Fruit fly (Drosophila melanogaster) whole organism, embryonic: ENCODE data around the gene fwe.
A peak's percentile ranks its signal among the peaks of the same experiment; 100 is the strongest.

ENCODE experiments used
- Asciz ChIP-seq: fragments of 200-800 bp; sonication (Bioruptor generic); optimal IDR thresholded peaks from 2 replicates; lab custom pipeline; 2017; ENCODE audit warnings: missing biosample characterization, mild to moderate bottlenecking, missing genetic modification characterization, missing genetic modification reagents
- CG10147 ChIP-seq: fragments of 200-800 bp; sonication (Bioruptor generic); optimal IDR thresholded peaks from 2 replicates; lab custom pipeline; 2019; ENCODE audit warnings: missing biosample characterization, mild to moderate bottlenecking, missing genetic modification characterization, moderate library complexity
- CG10267 ChIP-seq: fragments of 200-800 bp; sonication (Bioruptor generic); optimal IDR thresholded peaks from 2 replicates; lab custom pipeline; 2018; ENCODE audit warnings: missing biosample characterization, mild to moderate bottlenecking, missing genetic modification characterization, moderate library complexity
- CG10366 ChIP-seq: fragments of 200-800 bp; sonication (Bioruptor generic); IDR thresholded peaks from 2 replicates; pipeline ENCODE4 v1.3.6; 2022; ENCODE audit warnings: missing biosample characterization, missing genetic modification characterization
- CG11560 ChIP-seq: fragments of 200-800 bp; sonication (Bioruptor generic); IDR thresholded peaks from 3 replicates; pipeline ENCODE4 v1.3.6; 2022; ENCODE audit warnings: missing biosample characterization, missing genetic modification characterization
- CG11695 ChIP-seq: fragments of 200-800 bp; sonication (Bioruptor generic); IDR thresholded peaks from 3 replicates; pipeline ENCODE4 v1.3.6; 2022; ENCODE audit warnings: missing biosample characterization, missing genetic modification characterization
- CG12236 ChIP-seq: fragments of 200-800 bp; sonication (Bioruptor generic); optimal IDR thresholded peaks from 2 replicates; lab custom pipeline; 2016; ENCODE audit warnings: missing biosample characterization, missing genetic modification characterization
- CG12744 ChIP-seq: fragments of 200-800 bp; sonication (Bioruptor generic); optimal IDR thresholded peaks from 2 replicates; lab custom pipeline; 2016; ENCODE audit warnings: missing biosample characterization, missing genetic modification characterization
- CG12769 ChIP-seq: fragments of 200-800 bp; sonication (Bioruptor generic); optimal IDR thresholded peaks from 2 replicates; lab custom pipeline; 2019; ENCODE audit warnings: missing biosample characterization, mild to moderate bottlenecking, missing genetic modification characterization, moderate library complexity
- CG1602 ChIP-seq: fragments of 200-800 bp; sonication (Bioruptor generic); optimal IDR thresholded peaks from 3 replicates; lab custom pipeline; 2016; ENCODE audit warnings: missing biosample characterization, missing genetic modification characterization
- CG17568 ChIP-seq: fragments of 200-800 bp; sonication (Bioruptor generic); optimal IDR thresholded peaks from 2 replicates; lab custom pipeline; 2018; ENCODE audit warnings: missing biosample characterization, mild to moderate bottlenecking, missing genetic modification characterization, moderate library complexity
- CG17912 ChIP-seq: fragments of 200-800 bp; sonication (Bioruptor generic); optimal IDR thresholded peaks from 2 replicates; lab custom pipeline; 2018; ENCODE audit warnings: missing biosample characterization, mild to moderate bottlenecking, missing genetic modification characterization
- CG2678 ChIP-seq: fragments of 200-800 bp; sonication (Bioruptor generic); optimal IDR thresholded peaks from 3 replicates; lab custom pipeline; 2019; ENCODE audit warnings: missing biosample characterization, mild to moderate bottlenecking, missing genetic modification characterization, moderate library complexity
- CG2875 ChIP-seq: fragments of 200-800 bp; sonication (Bioruptor generic); optimal IDR thresholded peaks from 2 replicates; lab custom pipeline; 2017; ENCODE audit warnings: missing biosample characterization, mild to moderate bottlenecking, missing genetic modification characterization, missing genetic modification reagents
- CG31224 ChIP-seq: fragments of 200-800 bp; sonication (Bioruptor generic); IDR thresholded peaks from 2 replicates; pipeline ENCODE4 v1.3.6; 2022; ENCODE audit warnings: missing biosample characterization, missing genetic modification characterization
- CG31441 ChIP-seq: fragments of 200-800 bp; sonication (Bioruptor generic); IDR thresholded peaks from 2 replicates; pipeline ENCODE4 v1.3.6; 2022; ENCODE audit warnings: missing biosample characterization, missing genetic modification characterization
- CG3281 ChIP-seq: fragments of 200-800 bp; sonication (Bioruptor generic); optimal IDR thresholded peaks from 3 replicates; lab custom pipeline; 2017; ENCODE audit warnings: missing biosample characterization, mild to moderate bottlenecking, missing genetic modification characterization
- CG33557 ChIP-seq: fragments of 200-800 bp; sonication (Bioruptor generic); optimal IDR thresholded peaks from 2 replicates; lab custom pipeline; 2019; ENCODE audit warnings: missing biosample characterization, mild to moderate bottlenecking, missing genetic modification characterization, moderate library complexity
- CG6654 ChIP-seq: fragments of 200-800 bp; sonication (Bioruptor generic); optimal IDR thresholded peaks from 2 replicates; lab custom pipeline; 2017; ENCODE audit warnings: missing biosample characterization, mild to moderate bottlenecking, missing genetic modification characterization
- CG6854 ChIP-seq: fragments of 200-800 bp; sonication (Bioruptor generic); optimal IDR thresholded peaks from 3 replicates; lab custom pipeline; 2017; ENCODE audit warnings: missing biosample characterization, mild to moderate bottlenecking, missing genetic modification characterization
- CG7556 ChIP-seq: fragments of 200-800 bp; sonication (Bioruptor generic); optimal IDR thresholded peaks from 2 replicates; lab custom pipeline; 2017; ENCODE audit warnings: missing biosample characterization, mild to moderate bottlenecking, missing genetic modification characterization
- CG9817 ChIP-seq: fragments of 200-800 bp; sonication (Bioruptor generic); optimal IDR thresholded peaks from 2 replicates; lab custom pipeline; 2018; ENCODE audit warnings: missing biosample characterization, mild to moderate bottlenecking, missing genetic modification characterization, moderate library complexity
- CHES-1-like ChIP-seq: fragments of 200-800 bp; sonication (Bioruptor generic); optimal IDR thresholded peaks from 2 replicates; lab custom pipeline; 2016; ENCODE audit warnings: missing biosample characterization, missing genetic modification characterization
- Elba2 ChIP-seq: fragments of 200-800 bp; sonication (Bioruptor generic); optimal IDR thresholded peaks from 3 replicates; lab custom pipeline; 2016; ENCODE audit warnings: missing biosample characterization, missing genetic modification characterization
- HLH3B ChIP-seq: fragments of 200-800 bp; sonication (Bioruptor generic); IDR thresholded peaks from 2 replicates; pipeline ENCODE4 v1.3.6; 2022; ENCODE audit warnings: missing biosample characterization, missing genetic modification characterization
- Nf-YC ChIP-seq: fragments of 200-800 bp; optimal IDR thresholded peaks from 3 replicates; lab custom pipeline; 2019; ENCODE audit warnings: missing biosample characterization, mild to moderate bottlenecking, missing genetic modification characterization, moderate library complexity
- Sry-β ChIP-seq: fragments of 200-800 bp; sonication (Bioruptor generic); optimal IDR thresholded peaks from 2 replicates; lab custom pipeline; 2018; ENCODE audit warnings: missing biosample characterization, mild to moderate bottlenecking, missing genetic modification characterization, moderate library complexity
- cad ChIP-seq: fragments of >200 bp; optimal IDR thresholded peaks from 2 replicates; lab custom pipeline; 2017; ENCODE audit warnings: missing biosample characterization, missing genetic modification characterization
- dan ChIP-seq: fragments of 200-800 bp; sonication (Bioruptor generic); IDR thresholded peaks from 2 replicates; pipeline ENCODE4 v1.3.6; 2022; ENCODE audit warnings: missing biosample characterization, missing genetic modification characterization
- dm ChIP-seq: fragments of 200-800 bp; sonication (Bioruptor generic); optimal IDR thresholded peaks from 3 replicates; lab custom pipeline; 2016; ENCODE audit warnings: missing biosample characterization, missing genetic modification characterization
- dmrt11E ChIP-seq: fragments of 200-800 bp; sonication (Bioruptor generic); optimal IDR thresholded peaks from 3 replicates; lab custom pipeline; 2018; ENCODE audit warnings: missing biosample characterization, mild to moderate bottlenecking, missing genetic modification characterization, moderate library complexity
- dmrt99B ChIP-seq: fragments of 200-800 bp; sonication (Bioruptor generic); optimal IDR thresholded peaks from 2 replicates; lab custom pipeline; 2018; ENCODE audit warnings: missing biosample characterization, mild to moderate bottlenecking, missing genetic modification characterization, moderate library complexity
- exex ChIP-seq: fragments of 200-800 bp; sonication (Bioruptor generic); optimal IDR thresholded peaks from 4 replicates; lab custom pipeline; 2018; ENCODE audit warnings: missing biosample characterization, mild to moderate bottlenecking, missing genetic modification characterization, moderate library complexity
- gcm ChIP-seq: fragments of 200-800 bp; sonication (Bioruptor generic); optimal IDR thresholded peaks from 2 replicates; lab custom pipeline; 2019; ENCODE audit warnings: missing biosample characterization, mild to moderate bottlenecking, missing genetic modification characterization, moderate library complexity
- gro ChIP-seq: fragments of 200-800 bp; sonication (Bioruptor generic); optimal IDR thresholded peaks from 2 replicates; lab custom pipeline; 2016; ENCODE audit warnings: missing biosample characterization, missing genetic modification characterization
- gsb ChIP-seq: fragments of 200-800 bp; sonication (Bioruptor generic); IDR thresholded peaks from 2 replicates; pipeline ENCODE4 v1.3.6; 2022; ENCODE audit warnings: missing biosample characterization, missing genetic modification characterization
- hth ChIP-seq: fragments of >200 bp; optimal IDR thresholded peaks from 2 replicates; lab custom pipeline; 2017; ENCODE audit warnings: inconsistent platforms
- jing ChIP-seq: fragments of 200-800 bp; sonication (Bioruptor generic); optimal IDR thresholded peaks from 2 replicates; lab custom pipeline; 2018; ENCODE audit warnings: missing biosample characterization, mild to moderate bottlenecking, missing genetic modification characterization
- ken ChIP-seq: fragments of 200-800 bp; sonication (Bioruptor generic); IDR thresholded peaks from 3 replicates; pipeline ENCODE4 v1.3.6; 2022; ENCODE audit warnings: missing biosample characterization, missing genetic modification characterization
- knrl ChIP-seq: fragments of 200-800 bp; sonication (Bioruptor generic); IDR thresholded peaks from 3 replicates; pipeline ENCODE4 v1.3.6; 2022; ENCODE audit warnings: missing biosample characterization, missing genetic modification characterization; ENCODE audit not compliant: partially characterized antibody
- pan ChIP-seq, 4 experiments: fragments of >200 bp in 3 of 4; fragments of 200-800 bp in 1 of 4; sonication (Bioruptor generic) in 1 of 4; optimal IDR thresholded peaks in 3 of 4; IDR thresholded peaks in 1 of 4; 2 replicates each; pipeline versions ENCODE4 v1.3.6 to Lab custom; 2017 to 2022; ENCODE audit warnings: missing biosample characterization in 2 of 4, missing genetic modification characterization in 2 of 4, mixed read lengths in 1 of 4
- pb ChIP-seq: fragments of 200-800 bp; sonication (Bioruptor generic); optimal IDR thresholded peaks from 3 replicates; lab custom pipeline; 2016; ENCODE audit warnings: missing biosample characterization, missing genetic modification characterization
- row ChIP-seq: fragments of 200-800 bp; sonication (Bioruptor generic); IDR thresholded peaks from 3 replicates; pipeline ENCODE4 v1.3.6; 2022; ENCODE audit warnings: missing biosample characterization, missing genetic modification characterization
- schlank ChIP-seq: fragments of 200-800 bp; sonication (Bioruptor generic); optimal IDR thresholded peaks from 2 replicates; lab custom pipeline; 2018; ENCODE audit warnings: missing biosample characterization, mild to moderate bottlenecking, missing genetic modification characterization
- seq ChIP-seq: fragments of 200-800 bp; sonication (Bioruptor generic); IDR thresholded peaks from 2 replicates; pipeline ENCODE4 v1.3.6; 2022; ENCODE audit warnings: missing biosample characterization, missing genetic modification characterization
- slbo ChIP-seq: fragments of 200-800 bp; sonication (Bioruptor generic); IDR thresholded peaks from 2 replicates; pipeline ENCODE4 v1.3.6; 2022; ENCODE audit warnings: missing biosample characterization, missing genetic modification characterization
- slp2 ChIP-seq: fragments of 200-800 bp; sonication (Bioruptor generic); optimal IDR thresholded peaks from 2 replicates; lab custom pipeline; 2016; ENCODE audit warnings: missing biosample characterization, missing genetic modification characterization
- wdn ChIP-seq: fragments of 200-800 bp; sonication (Bioruptor generic); IDR thresholded peaks from 2 replicates; pipeline ENCODE4 v1.3.6; 2022; ENCODE audit warnings: missing biosample characterization, missing genetic modification characterization
- wek ChIP-seq: fragments of 200-800 bp; sonication (Bioruptor generic); optimal IDR thresholded peaks from 3 replicates; lab custom pipeline; 2018; ENCODE audit warnings: missing biosample characterization, mild to moderate bottlenecking, missing genetic modification characterization, moderate library complexity

The fwe gene

dm6 chr3L:15825493-15826209, 9.4 kb upstream of the fwe start (continued):
- no peak for TF ChIP-seq CG31224
- TF ChIP-seq gcm (GFP tag; lab: Kevin White, UChicago): peak; percentile 38
- no peak for TF ChIP-seq CG12236 (GFP tag; lab: Kevin White, UChicago)
- TF ChIP-seq HLH3B: peak; percentile 20; the same call in 1 of the 2 replicates
- TF ChIP-seq CG31441 (GFP tag; lab: Robert Waterston, UW): no peak
- peak; percentile 49 for TF ChIP-seq gro (GFP tag; lab: Kevin White, UChicago)
- TF ChIP-seq Sry-β (GFP tag; lab: Kevin White, UChicago): no peak
- TF ChIP-seq CG9817 (tag; lab: Kevin White, UChicago): no peak
- TF ChIP-seq Asciz (GFP tag; lab: Kevin White, UChicago): peak; percentile 32
- peak; percentile 59 for TF ChIP-seq CG3281 (GFP tag; lab: Kevin White, UChicago)
- TF ChIP-seq CG33557 (GFP tag; lab: Kevin White, UChicago): no peak
- peak; percentile 44; the same call in 2 of the 3 replicates for TF ChIP-seq row (GFP tag; lab: Robert Waterston, UW)
- no peak for TF ChIP-seq CG12744 (GFP tag; lab: Kevin White, UChicago)
- no peak for TF ChIP-seq CG2875 (GFP tag; lab: Kevin White, UChicago)
- TF ChIP-seq dmrt11E (tag; lab: Kevin White, UChicago): no peak
- peak; percentile 52 for TF ChIP-seq wek (GFP tag; lab: Kevin White, UChicago)
- TF ChIP-seq slp2 (GFP tag; lab: Kevin White, UChicago): no peak
- no peak for TF ChIP-seq wdn
- no peak for TF ChIP-seq jing (GFP tag; lab: Kevin White, UChicago)
- TF ChIP-seq CG1602 (GFP tag; lab: Kevin White, UChicago): no peak
- TF ChIP-seq CG7556: peak; percentile 36
- no peak for TF ChIP-seq CG10147
- no peak for TF ChIP-seq Elba2 (GFP tag; lab: Kevin White, UChicago)
- peak; percentile 49; the same call in 1 of the 3 replicates for TF ChIP-seq CG11695 (GFP tag; lab: Robert Waterston, UW)
- peak; percentile 14; the same call in 1 of the 2 replicates for TF ChIP-seq seq
- no peak for TF ChIP-seq knrl (GFP tag; lab: Robert Waterston, UW)
- no peak for TF ChIP-seq pan (optimal IDR thresholded peaks at IDR 0.05; lab: Kevin White, UChicago)
- no peak for TF ChIP-seq pan (GFP tag; optimal IDR thresholded peaks at IDR 0.05 in 1 of 2, IDR thresholded peaks at IDR 0.05 in 1 of 2)
- TF ChIP-seq Nf-YC: peak; percentile 36
- no peak for TF ChIP-seq gsb (GFP tag; lab: Robert Waterston, UW)
- TF ChIP-seq CG17912 (GFP tag; lab: Kevin White, UChicago): no peak
- TF ChIP-seq CG10366 (GFP tag; lab: Robert Waterston, UW): no peak
- no peak for TF ChIP-seq CG11560
- TF ChIP-seq slbo: no peak
- TF ChIP-seq schlank (tag; lab: Kevin White, UChicago): no peak
- TF ChIP-seq CG17568: peak; percentile 37
- TF ChIP-seq dan (GFP tag; lab: Robert Waterston, UW): no peak
- no peak for TF ChIP-seq CG6654 (GFP tag; lab: Kevin White, UChicago)
- TF ChIP-seq CHES-1-like (GFP tag; lab: Kevin White, UChicago): no peak
- no peak for TF ChIP-seq hth (lab: Kevin White, UChicago)
- no peak for TF ChIP-seq pb
- TF ChIP-seq exex (tag; lab: Kevin White, UChicago): peak; percentile 58
- TF ChIP-seq ken (GFP tag; lab: Robert Waterston, UW): 0 out of 3 replicates have a peak, but pooled peaks have one; percentile 8
- no peak for TF ChIP-seq cad (GFP tag; lab: Kevin White, UChicago)
- TF ChIP-seq dm (GFP tag; lab: Kevin White, UChicago): no peak
- peak; percentile 26 for TF ChIP-seq CG12769
- TF ChIP-seq dmrt99B (tag; lab: Kevin White, UChicago): peak; percentile 19
- TF ChIP-seq CG2678: peak; percentile 42
- peak; percentile 15 for TF ChIP-seq CG6854 (GFP tag; lab: Kevin White, UChicago)
- peak; percentile 11 for TF ChIP-seq CG10267 (tag; lab: Kevin White, UChicago)
